Fruit fly (Drosophila melanogaster) whole organism, pupa: ENCODE data around the gene Bgb.

Source experiments
- CG10348 ChIP-seq: fragments of 200-800 bp; sonication (Bioruptor generic); IDR thresholded peaks from 2 replicates; pipeline ENCODE4 v1.3.6; 2022; ENCODE audit warnings: missing biosample characterization, missing genetic modification characterization
- CG12605 ChIP-seq: fragments of 200-800 bp; sonication (Bioruptor generic); IDR thresholded peaks from 2 replicates; pipeline ENCODE4 v1.3.6; 2022; ENCODE audit warnings: missing biosample characterization, missing genetic modification characterization
- CG13204 ChIP-seq: fragments of 200-800 bp; sonication (Bioruptor generic); optimal IDR thresholded peaks from 2 replicates; lab custom pipeline; 2018; ENCODE audit warnings: missing biosample characterization, mild to moderate bottlenecking, missing genetic modification characterization, moderate library complexity
- CG14655 ChIP-seq: fragments of 200-800 bp; sonication (Bioruptor generic); optimal IDR thresholded peaks from 3 replicates; lab custom pipeline; 2017; ENCODE audit warnings: mild to moderate bottlenecking, missing biosample characterization, missing genetic modification reagents, missing genetic modification characterization
- CG15710 ChIP-seq: fragments of 200-800 bp; sonication (Bioruptor generic); optimal IDR thresholded peaks from 2 replicates; lab custom pipeline; 2018; ENCODE audit warnings: missing biosample characterization, mild to moderate bottlenecking, missing genetic modification characterization, moderate library complexity
- CG17806 ChIP-seq: fragments of 200-800 bp; sonication (Bioruptor generic); optimal IDR thresholded peaks from 2 replicates; lab custom pipeline; 2018; ENCODE audit warnings: missing biosample characterization, mild to moderate bottlenecking, missing genetic modification characterization, moderate library complexity
- CG32121 ChIP-seq: fragments of 200-800 bp; sonication (Bioruptor generic); IDR thresholded peaks from 2 replicates; pipeline ENCODE4 v1.3.6; 2022; ENCODE audit warnings: missing biosample characterization, missing genetic modification characterization
- CG34367 ChIP-seq: fragments of 200-800 bp; sonication (Bioruptor generic); optimal IDR thresholded peaks from 2 replicates; lab custom pipeline; 2018; ENCODE audit warnings: missing biosample characterization, mild to moderate bottlenecking, missing genetic modification characterization
- CG4496 ChIP-seq: fragments of 200-800 bp; sonication (Bioruptor generic); IDR thresholded peaks from 3 replicates; pipeline ENCODE4 v1.3.6; 2022; ENCODE audit warnings: missing biosample characterization, missing genetic modification characterization
- CG8159 ChIP-seq: fragments of 200-800 bp; sonication (Bioruptor generic); optimal IDR thresholded peaks from 3 replicates; lab custom pipeline; 2018; ENCODE audit warnings: missing biosample characterization, mild to moderate bottlenecking, missing genetic modification characterization, moderate library complexity
- CG8301 ChIP-seq: fragments of 200-800 bp; sonication (Bioruptor generic); optimal IDR thresholded peaks from 2 replicates; lab custom pipeline; 2018; ENCODE audit warnings: missing biosample characterization, mild to moderate bottlenecking, missing genetic modification characterization
- CG9948 ChIP-seq: fragments of 200-800 bp; sonication (Bioruptor generic); optimal IDR thresholded peaks from 2 replicates; lab custom pipeline; 2018; ENCODE audit warnings: missing biosample characterization, mild to moderate bottlenecking, missing genetic modification characterization, moderate library complexity
- D1 ChIP-seq: fragments of 200-800 bp; sonication (Bioruptor generic); optimal IDR thresholded peaks from 2 replicates; lab custom pipeline; 2018; ENCODE audit warnings: missing biosample characterization, mild to moderate bottlenecking, missing genetic modification characterization, moderate library complexity
- EcR ChIP-seq: fragments of 200-800 bp; sonication (Bioruptor generic); optimal IDR thresholded peaks from 3 replicates; lab custom pipeline; 2019; ENCODE audit warnings: missing biosample characterization, missing genetic modification characterization, mild to moderate bottlenecking, moderate library complexity, missing genetic modification reagents
- Ets98B ChIP-seq: fragments of 200-800 bp; sonication (Bioruptor generic); IDR thresholded peaks from 2 replicates; pipeline ENCODE4 v1.3.6; 2022; ENCODE audit warnings: missing biosample characterization, missing genetic modification characterization
- Pif1A ChIP-seq: fragments of 200-800 bp; sonication (Bioruptor generic); optimal IDR thresholded peaks from 3 replicates; lab custom pipeline; 2016; ENCODE audit warnings: missing biosample characterization, missing genetic modification characterization
- Pif1B ChIP-seq: fragments of 200-800 bp; sonication (Bioruptor generic); optimal IDR thresholded peaks from 3 replicates; lab custom pipeline; 2016; ENCODE audit warnings: missing biosample characterization, missing genetic modification characterization
- Snoo ChIP-seq: fragments of 200-800 bp; sonication (Bioruptor generic); optimal IDR thresholded peaks from 3 replicates; lab custom pipeline; 2017; ENCODE audit warnings: missing biosample characterization, mild to moderate bottlenecking, missing genetic modification characterization, inconsistent platforms
- fd96Ca ChIP-seq: fragments of 200-800 bp; sonication (Bioruptor generic); IDR thresholded peaks from 3 replicates; pipeline ENCODE4 v1.3.6; 2022; ENCODE audit warnings: missing biosample characterization, missing genetic modification characterization
- gl ChIP-seq: fragments of 200-800 bp; sonication (Bioruptor generic); optimal IDR thresholded peaks from 2 replicates; lab custom pipeline; 2018; ENCODE audit warnings: missing biosample characterization, mild to moderate bottlenecking, missing genetic modification characterization
- rn ChIP-seq: fragments of 200-800 bp; sonication (Bioruptor generic); IDR thresholded peaks from 2 replicates; pipeline ENCODE4 v1.3.6; 2022; ENCODE audit warnings: missing biosample characterization, missing genetic modification characterization

The Bgb gene

DNA sequence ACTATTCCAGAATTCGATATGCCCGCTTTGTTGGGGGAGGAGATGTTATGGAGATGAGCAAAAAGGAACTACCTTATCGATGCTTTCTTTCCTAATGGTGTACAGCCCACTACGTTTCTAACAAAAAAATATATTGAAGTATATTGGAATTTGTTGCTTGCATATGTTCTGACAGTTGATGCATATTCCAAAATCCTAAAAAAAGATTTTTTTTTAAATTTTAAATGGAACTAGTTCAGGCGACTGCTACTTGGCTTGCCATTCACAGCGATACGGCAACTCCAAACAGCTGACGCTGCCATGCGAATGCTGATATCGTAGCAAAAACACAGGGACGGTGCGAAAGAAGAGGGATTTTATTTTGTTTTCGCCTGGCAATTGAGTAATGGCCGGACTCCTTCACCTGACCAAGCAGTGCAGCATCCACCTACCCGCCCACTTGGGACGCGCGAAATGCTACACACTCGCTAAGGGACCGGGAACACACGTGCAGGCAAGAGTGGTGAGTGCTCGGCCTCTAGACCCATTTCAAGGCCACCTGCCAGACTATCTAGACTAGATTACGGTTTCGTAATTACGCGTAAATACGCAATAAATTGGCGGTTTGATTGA, 21.3 kb upstream of the Bgb start, which contains the start of the genes CG13926, ABCB7 and CG33230:
TSS of gene CG13926 (minus strand) at position 43 of the 612 bp plus-strand sequence.
TSS of gene ABCB7 (plus strand) at position 299 of the 612 bp plus-strand sequence.
TSS of gene CG33230 (plus strand) at position 299 of the 612 bp plus-strand sequence.
- TF ChIP-seq Ets98B (GFP tag; lab: Robert Waterston, UW) (0 out of 2 replicates have a peak, but pooled peaks have one; percentile 17), CG8159 (tag; lab: Kevin White, UChicago) (peak; percentile 23), CG12605 (GFP tag; lab: Robert Waterston, UW) (no peak), Snoo (tag; lab: Kevin White, UChicago) (no peak), gl (no peak), CG15710 (tag; lab: Kevin White, UChicago) (peak; percentile 6), CG10348 (GFP tag; lab: Robert Waterston, UW) (no peak)
- TF ChIP-seq, all 21 proteins: peak for 3

DNA sequence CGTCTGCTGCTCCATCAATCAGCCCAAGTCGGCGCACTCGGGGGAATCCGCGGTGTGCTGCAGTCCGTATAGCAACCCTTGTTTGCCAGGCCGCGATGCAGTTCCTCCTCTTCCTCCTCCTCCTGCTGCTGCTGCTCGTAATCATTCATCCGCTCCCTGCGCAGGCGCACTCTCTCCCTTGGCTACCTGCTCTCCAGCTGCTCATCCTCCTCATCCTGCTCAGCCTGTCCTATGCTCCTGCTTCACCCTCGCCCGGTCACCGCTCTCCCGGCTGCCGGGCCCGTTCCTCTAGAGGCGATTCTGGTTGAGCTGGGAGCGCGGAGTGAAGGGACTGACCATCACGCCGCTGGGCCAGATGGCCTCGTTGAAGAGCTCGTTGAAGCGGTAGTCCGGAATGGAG, 12.6 kb upstream of the Bgb start:
- TF ChIP-seq fd96Ca (GFP tag; lab: Robert Waterston, UW) (no peak), CG13204 (GFP tag; lab: Kevin White, UChicago) (peak; percentile 12)
- TF ChIP-seq, all 21 proteins: peak for 1

DNA sequence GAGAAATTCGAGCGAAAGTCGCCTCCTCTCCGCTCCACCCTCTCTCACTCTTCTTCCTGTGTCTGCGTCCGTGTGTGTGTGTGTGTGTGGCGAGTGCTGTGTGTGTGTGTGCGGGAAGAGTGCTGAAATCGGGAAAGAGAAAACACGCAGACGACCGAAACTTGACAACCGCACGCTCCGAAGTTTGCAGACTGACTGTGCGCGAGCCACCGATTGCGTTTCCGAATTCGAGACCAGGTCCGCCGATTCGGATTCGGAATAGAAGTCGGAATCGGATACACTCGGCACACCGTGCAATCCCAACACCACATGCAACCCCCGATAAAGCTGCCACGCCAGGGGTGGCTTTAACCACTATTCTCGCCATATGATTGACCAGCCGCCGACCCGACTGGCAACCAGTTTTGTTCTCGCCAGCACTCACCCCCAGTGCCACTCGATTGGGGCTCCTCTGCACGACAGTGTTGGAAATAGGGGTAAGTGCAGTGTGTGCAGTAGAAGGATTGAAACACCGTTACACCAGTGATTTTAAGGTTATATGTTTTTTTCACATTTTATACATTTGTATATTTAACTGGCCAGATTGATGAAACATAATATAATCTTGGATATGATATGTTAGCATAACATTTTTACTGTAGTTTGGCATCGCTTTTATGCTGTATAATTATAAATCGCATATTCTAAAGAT, 11.2 kb upstream of the Bgb start, which contains the start of gene CG13928:
TSS of gene CG13928 (minus strand) at position 202 of the 691 bp plus-strand sequence.
- no peak for TF ChIP-seq CG17806 (tag; lab: Kevin White, UChicago)
- TF ChIP-seq CG13204 (GFP tag; lab: Kevin White, UChicago): peak; percentile 25

DNA sequence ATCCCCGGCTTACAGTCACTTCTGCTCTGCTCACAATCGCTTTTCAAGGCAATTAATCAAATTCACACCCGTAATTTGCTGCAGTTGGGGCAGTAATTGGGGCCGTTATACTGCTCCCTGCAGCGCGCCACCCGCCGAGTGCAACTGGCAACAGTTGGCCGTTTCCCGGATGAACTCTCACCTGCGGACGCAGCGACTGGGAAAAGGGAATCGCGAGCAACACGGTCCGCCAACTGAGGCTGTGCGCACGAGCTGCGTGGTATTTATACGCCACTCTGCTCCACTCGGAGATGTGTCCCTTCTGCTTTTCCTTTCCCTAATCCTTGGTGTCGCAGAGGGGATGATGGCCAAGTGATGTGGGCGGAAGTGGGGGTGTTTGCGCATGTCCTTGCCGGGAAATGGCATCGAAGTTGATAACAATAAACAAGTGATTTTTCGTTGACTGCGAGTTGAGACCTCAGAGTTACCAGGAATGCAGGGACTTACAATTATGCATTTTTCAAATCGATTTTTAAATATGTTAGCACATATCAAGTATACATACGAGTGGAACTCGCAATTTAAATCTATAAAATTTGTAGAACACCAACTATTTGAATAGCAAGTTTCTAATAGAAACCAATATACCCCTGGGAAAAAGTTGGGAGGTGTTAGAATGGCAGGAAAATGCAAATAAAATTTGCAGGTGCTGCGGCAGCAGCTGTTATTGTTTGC, 10.3 kb upstream of the Bgb start, which contains the start of gene GC:
TSS of gene GC (minus strand) at position 238 of the 714 bp plus-strand sequence.
- no peak for TF ChIP-seq CG9948 (tag; lab: Kevin White, UChicago)
- no peak for TF ChIP-seq CG8301
- TF ChIP-seq CG10348 (GFP tag; lab: Robert Waterston, UW): no peak
- TF ChIP-seq Ets98B (GFP tag; lab: Robert Waterston, UW): 0 out of 2 replicates have a peak, but pooled peaks have one; percentile 10
- peak; percentile 6 for TF ChIP-seq CG15710 (tag; lab: Kevin White, UChicago)
- no peak for TF ChIP-seq gl
- no peak for TF ChIP-seq CG8159 (tag; lab: Kevin White, UChicago)
- TF ChIP-seq CG12605 (GFP tag; lab: Robert Waterston, UW): peak; percentile 39; the same call in 1 of the 2 replicates
- no peak for TF ChIP-seq Snoo (tag; lab: Kevin White, UChicago)
- no peak for TF ChIP-seq D1 (tag; lab: Kevin White, UChicago)
- TF ChIP-seq CG32121 (GFP tag; lab: Robert Waterston, UW): no peak
- TF ChIP-seq rn (GFP tag; lab: Robert Waterston, UW): no peak
- no peak for TF ChIP-seq CG14655 (GFP tag; lab: Kevin White, UChicago)
- TF ChIP-seq EcR (GFP tag; lab: Kevin White, UChicago): no peak
- TF ChIP-seq CG34367: peak; percentile 13
- no peak for TF ChIP-seq CG17806 (tag; lab: Kevin White, UChicago)
- TF ChIP-seq CG13204 (GFP tag; lab: Kevin White, UChicago): no peak

DNA sequence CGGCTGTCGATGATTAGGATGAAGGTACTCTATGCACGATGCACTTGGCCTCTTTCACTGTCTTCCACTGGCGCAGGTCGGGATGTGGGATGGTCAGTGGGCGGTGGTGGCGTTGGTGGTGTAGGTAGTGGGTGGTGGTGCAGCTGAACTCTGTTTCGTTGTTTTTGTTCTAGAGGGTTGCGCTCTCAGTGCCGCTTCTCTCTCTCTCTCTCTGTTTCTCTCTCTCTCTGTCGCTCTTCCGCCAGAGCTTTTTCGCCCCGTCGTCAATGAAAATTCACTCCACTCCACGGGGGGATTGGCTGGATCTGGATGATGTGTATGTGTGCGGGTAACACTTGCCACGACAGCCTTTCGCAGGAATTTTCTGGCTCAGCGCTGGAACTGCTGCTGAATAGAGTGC, 2.6 kb upstream of the Bgb start:
- TF ChIP-seq CG8159 (tag; lab: Kevin White, UChicago) (no peak), Ets98B (GFP tag; lab: Robert Waterston, UW) (no peak), CG9948 (tag; lab: Kevin White, UChicago) (no peak), CG10348 (GFP tag; lab: Robert Waterston, UW) (no peak), D1 (tag; lab: Kevin White, UChicago) (no peak), CG13204 (GFP tag; lab: Kevin White, UChicago) (no peak), CG32121 (GFP tag; lab: Robert Waterston, UW) (no peak), CG34367 (no peak), Pif1A (no peak), CG8301 (no peak), rn (GFP tag; lab: Robert Waterston, UW) (no peak), CG12605 (GFP tag; lab: Robert Waterston, UW) (no peak), CG4496 (GFP tag; lab: Robert Waterston, UW) (no peak), EcR (GFP tag; lab: Kevin White, UChicago) (no peak), CG17806 (tag; lab: Kevin White, UChicago) (no peak), gl (no peak), CG14655 (GFP tag; lab: Kevin White, UChicago) (no peak), Pif1B (GFP tag; lab: Kevin White, UChicago) (no peak), fd96Ca (GFP tag; lab: Robert Waterston, UW) (no peak)

DNA sequence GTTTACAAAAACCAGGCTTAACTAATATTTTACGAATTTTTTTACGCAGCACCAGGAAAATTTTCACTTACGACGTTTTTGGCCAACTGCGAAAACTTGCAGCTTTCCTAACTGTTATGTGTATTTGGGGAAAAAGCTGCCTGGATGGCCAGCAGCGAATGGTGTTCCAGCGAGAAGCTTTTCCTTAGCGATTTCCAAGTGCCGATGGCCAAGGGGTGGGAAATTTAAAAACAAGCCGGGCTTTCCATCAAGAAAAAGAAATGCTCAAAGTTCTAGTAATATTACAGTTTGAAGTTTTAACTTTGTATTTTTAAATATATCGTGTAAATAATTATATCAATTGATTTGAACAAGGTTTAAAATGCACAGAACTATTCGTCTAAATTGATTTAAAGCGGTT, 1.9 kb upstream of the Bgb start, which contains the start of gene nSyb:
TSS of gene nSyb (minus strand) at position 101 of the 400 bp plus-strand sequence.
- TF ChIP-seq CG17806 (tag; lab: Kevin White, UChicago) (no peak), CG12605 (GFP tag; lab: Robert Waterston, UW) (no peak), CG34367 (no peak), CG8301 (no peak), Snoo (tag; lab: Kevin White, UChicago) (no peak), rn (GFP tag; lab: Robert Waterston, UW) (no peak), CG13204 (GFP tag; lab: Kevin White, UChicago) (no peak), CG8159 (tag; lab: Kevin White, UChicago) (no peak)
